Worm (Caenorhabditis elegans) whole organism, L4/young adult: Measurements from ENCODE around the gene F11G11.5.
"Not testable (repeated sequence)": the region's sequence is repeated elsewhere in the genome, so short reads cannot be mapped to it uniquely, and the experiment has no call there.

ENCODE experiments used
- W03F9.2 ChIP-seq: fragments of 150-350 bp; optimal IDR thresholded peaks from 2 replicates; lab custom pipeline; 2014; ENCODE audit warnings: missing biosample characterization, missing genetic modification characterization
- dao-5 ChIP-seq: sonication (generic microtip); optimal IDR thresholded peaks from 2 replicates; lab custom pipeline; 2016; ENCODE audit warnings: missing genotype, missing genetic modification characterization, moderate library complexity, missing compliant biosample characterization
- him-1 ChIP-seq: sonication (generic microtip); optimal IDR thresholded peaks from 2 replicates; lab custom pipeline; 2016; ENCODE audit warnings: missing genotype, missing genetic modification reagents, missing genetic modification characterization, missing compliant biosample characterization

DNA sequence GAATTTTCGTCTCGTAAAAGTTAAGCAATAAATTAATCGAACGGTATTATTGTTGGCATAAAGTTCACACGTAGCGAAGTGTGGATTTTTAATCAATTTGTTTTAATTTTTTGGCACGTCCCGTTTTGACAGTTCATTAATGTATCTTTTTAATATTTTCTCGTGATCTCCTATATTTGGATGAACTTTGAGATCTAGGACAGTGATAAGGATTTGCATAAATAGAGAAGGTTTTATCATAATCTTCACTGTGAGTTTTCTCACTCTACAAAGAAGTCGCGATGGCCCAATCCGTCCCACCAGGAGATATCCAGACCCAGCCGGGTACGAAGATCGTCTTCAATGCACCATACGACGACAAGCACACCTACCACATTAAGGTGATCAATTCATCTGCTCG lies 32.6 kb upstream of the F11G11.5 start, which contains the start of the genes C33F10.8 and msp-40:
- not testable (repeated sequence) for TF ChIP-seq dao-5, him-1, W03F9.2 (tag; lab: Kevin White, UChicago)
